Fruit fly (Drosophila melanogaster): ENCODE measurements around the gene CG8360.

CG8360 gene

dm6 chr2L:8239712-8240245 is 27.0 kb downstream of the CG8360 start, which contains the start of gene Pvr:
Gene Pvr, minus strand, starts transcription at chr2L:8239878.
- TF ChIP-seq jim (GFP tag; optimal IDR thresholded peaks at IDR 0.05) (peak; percentile 30), GATAd (GFP tag; optimal IDR thresholded peaks at IDR 0.05) (no peak), brk (GFP tag; optimal IDR thresholded peaks at IDR 0.05) (peak; percentile 68), usp (GFP tag; optimal IDR thresholded peaks at IDR 0.05) (no peak), Hr83 (GFP tag; optimal IDR thresholded peaks at IDR 0.05; ENCODE audit: poor library complexity, severe bottlenecking) (peak; percentile 46), N (GFP tag; optimal IDR thresholded peaks at IDR 0.05) (no peak), h (GFP tag; optimal IDR thresholded peaks at IDR 0.05) (peak; percentile 18), tai (GFP tag; optimal IDR thresholded peaks at IDR 0.05) (peak; percentile 19), HLH106 (tag; optimal IDR thresholded peaks at IDR 0.05) (no peak), CrebA (GFP tag; optimal IDR thresholded peaks at IDR 0.05; ENCODE audit: borderline replicate concordance) (peak; percentile 15), sage (GFP tag; optimal IDR thresholded peaks at IDR 0.05) (peak; percentile 42), CG9705 (GFP tag; optimal IDR thresholded peaks at IDR 0.05) (no peak), Hnf4 (GFP tag; optimal IDR thresholded peaks at IDR 0.05) (no peak), Myc (optimal IDR thresholded peaks at IDR 0.05) (peak; percentile 88)

- TF ChIP-seq HLH106 (tag; optimal IDR thresholded peaks at IDR 0.05) (no peak), woc (GFP tag; optimal IDR thresholded peaks at IDR 0.05) (no peak), CrebA (GFP tag; optimal IDR thresholded peaks at IDR 0.05; ENCODE audit: borderline replicate concordance) (no peak), dmrt93B (GFP tag; optimal IDR thresholded peaks at IDR 0.05) (no peak), pan (optimal IDR thresholded peaks at IDR 0.05) (no peak)
These were observed 28.9 kb downstream of the CG8360 start, which contains the start of gene Spn28F for dm6 chr2L:8241700-8242099. Gene Spn28F, minus strand, starts transcription at chr2L:8241800.

dm6 chr2L:8242186-8242585 is 29.4 kb downstream of the CG8360 start, which contains the start of gene CG14277:
Gene CG14277, plus strand, starts transcription at chr2L:8242486.
- TF ChIP-seq dl (GFP tag; optimal IDR thresholded peaks at IDR 0.05; ENCODE audit: insufficient read depth in 1 of 2, partially characterized antibody in 2 of 2) = no peak

dm6 chr2L:8243903-8244302 is 31.1 kb downstream of the CG8360 start, which contains the start of gene CG43057:
Gene CG43057, minus strand, starts transcription at chr2L:8244003.
- TF ChIP-seq dmrt93B (GFP tag; optimal IDR thresholded peaks at IDR 0.05) (no peak), Dfd (GFP tag; optimal IDR thresholded peaks at IDR 0.05) (no peak), tai (GFP tag; optimal IDR thresholded peaks at IDR 0.05) (no peak), jim (GFP tag; optimal IDR thresholded peaks at IDR 0.05) (no peak), brk (GFP tag; optimal IDR thresholded peaks at IDR 0.05) (no peak), fru (GFP tag; optimal IDR thresholded peaks at IDR 0.05) (no peak), Mio (GFP tag; optimal IDR thresholded peaks at IDR 0.05) (no peak), CG32264 (GFP tag; optimal IDR thresholded peaks at IDR 0.05) (no peak), Jra (GFP tag; optimal IDR thresholded peaks at IDR 0.05) (no peak)

- no peak for TF ChIP-seq CG9705 (GFP tag; optimal IDR thresholded peaks at IDR 0.05)
- TF ChIP-seq woc (GFP tag; optimal IDR thresholded peaks at IDR 0.05) = no peak
- no peak for TF ChIP-seq lola (GFP tag; optimal IDR thresholded peaks at IDR 0.05)
- peak; percentile 16 for TF ChIP-seq br (GFP tag; optimal IDR thresholded peaks at IDR 0.05)
- TF ChIP-seq OdsH (GFP tag; optimal IDR thresholded peaks at IDR 0.05) = peak; percentile 43
- no peak for TF ChIP-seq sage (GFP tag; optimal IDR thresholded peaks at IDR 0.05)
- no peak for TF ChIP-seq sv (GFP tag; optimal IDR thresholded peaks at IDR 0.05)
These were observed 42.6 kb downstream of the CG8360 start for dm6 chr2L:8255406-8255805.

- TF ChIP-seq CG9705 (GFP tag; optimal IDR thresholded peaks at IDR 0.05) = no peak
- no peak for TF ChIP-seq rgr (GFP tag; optimal IDR thresholded peaks at IDR 0.05)
- TF ChIP-seq CrebA (GFP tag; optimal IDR thresholded peaks at IDR 0.05; ENCODE audit: borderline replicate concordance) = no peak
- no peak for TF ChIP-seq Vsx2 (GFP tag; optimal IDR thresholded peaks at IDR 0.05; ENCODE audit: partially characterized antibody)
- no peak for TF ChIP-seq jim (GFP tag; optimal IDR thresholded peaks at IDR 0.05)
- no peak for TF ChIP-seq usp (GFP tag; optimal IDR thresholded peaks at IDR 0.05)
- no peak for TF ChIP-seq Mio (GFP tag; optimal IDR thresholded peaks at IDR 0.05)
- TF ChIP-seq lola (GFP tag; optimal IDR thresholded peaks at IDR 0.05) = no peak
- no peak for TF ChIP-seq HLH106 (tag; optimal IDR thresholded peaks at IDR 0.05)
- TF ChIP-seq OdsH (GFP tag; optimal IDR thresholded peaks at IDR 0.05) = no peak
- no peak for TF ChIP-seq Hnf4 (GFP tag; optimal IDR thresholded peaks at IDR 0.05)
- TF ChIP-seq woc (GFP tag; optimal IDR thresholded peaks at IDR 0.05) = no peak
- TF ChIP-seq Hr78 (GFP tag; optimal IDR thresholded peaks at IDR 0.05) = no peak
- TF ChIP-seq fru (GFP tag; optimal IDR thresholded peaks at IDR 0.05) = no peak
- TF ChIP-seq dmrt93B (GFP tag; optimal IDR thresholded peaks at IDR 0.05) = no peak
- TF ChIP-seq brk (GFP tag; optimal IDR thresholded peaks at IDR 0.05) = no peak
- no peak for TF ChIP-seq dsf (GFP tag; optimal IDR thresholded peaks at IDR 0.05; ENCODE audit: borderline replicate concordance)
- TF ChIP-seq Dfd (GFP tag; optimal IDR thresholded peaks at IDR 0.05) = no peak
- TF ChIP-seq Rel (GFP tag; optimal IDR thresholded peaks at IDR 0.05) = no peak
- no peak for TF ChIP-seq Rel (tag; optimal IDR thresholded peaks at IDR 0.05)
These were observed 44.9 kb downstream of the CG8360 start, which contains the start of gene CG8086 for dm6 chr2L:8257401-8258266. Gene CG8086, minus strand, starts transcription at chr2L:8257502.

Measured in whole organism, wandering third instar larva.